Fruit fly (Drosophila melanogaster): ENCODE measurements around the gene Rok.

DNA sequence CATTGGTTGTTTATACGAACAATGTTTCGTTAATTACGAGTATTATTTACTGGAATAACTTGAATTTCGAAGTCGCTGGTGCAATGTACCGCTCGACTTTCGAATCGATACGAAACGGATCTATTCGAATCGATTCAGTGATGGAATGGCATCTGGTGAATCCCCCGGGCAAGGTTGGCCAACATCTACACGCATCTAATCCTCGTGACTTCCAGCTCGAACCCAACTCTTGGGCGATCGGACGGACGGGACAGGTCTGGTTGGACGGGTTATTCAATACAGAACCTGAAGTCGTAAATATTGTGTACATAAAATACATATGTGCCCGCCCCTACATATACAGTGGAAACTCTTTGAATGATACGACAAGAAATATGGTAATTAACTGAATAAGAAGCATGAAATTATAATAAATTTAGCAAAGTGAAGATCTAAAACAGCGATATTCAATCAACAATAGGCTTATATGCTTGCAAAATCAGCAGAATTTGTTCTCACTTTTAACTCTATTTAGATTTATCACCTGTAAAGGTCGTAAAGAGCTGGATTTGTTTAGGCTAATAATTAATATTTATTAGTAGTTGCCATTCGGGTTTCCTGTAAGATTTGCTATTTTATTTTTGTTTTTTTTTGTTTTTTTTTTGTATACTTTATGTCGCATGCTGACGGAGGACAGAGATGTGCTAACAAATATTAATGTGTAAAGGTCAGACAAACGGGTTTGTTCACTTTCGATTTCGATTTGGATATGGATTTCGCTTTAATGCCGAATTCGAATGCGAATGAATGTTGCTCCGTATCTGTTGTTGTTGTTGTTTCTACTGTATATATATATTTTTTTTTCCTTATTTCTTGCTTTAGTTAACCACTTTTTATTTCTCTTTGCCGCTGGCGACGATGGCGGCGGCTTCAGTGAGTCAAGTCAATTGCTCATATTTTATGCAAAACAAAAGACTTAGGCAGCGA, 20.2 kb downstream of the Rok start:
- TF ChIP-seq h (GFP tag; optimal IDR thresholded peaks at IDR 0.05) = no peak
- no peak for TF ChIP-seq tai (GFP tag; optimal IDR thresholded peaks at IDR 0.05)
- no peak for TF ChIP-seq fru (GFP tag; optimal IDR thresholded peaks at IDR 0.05)
- TF ChIP-seq OdsH (GFP tag; optimal IDR thresholded peaks at IDR 0.05) = no peak
- no peak for TF ChIP-seq dmrt93B (GFP tag; optimal IDR thresholded peaks at IDR 0.05)
- TF ChIP-seq pan (optimal IDR thresholded peaks at IDR 0.05) = no peak
- TF ChIP-seq CG9705 (GFP tag; optimal IDR thresholded peaks at IDR 0.05) = no peak
- no peak for TF ChIP-seq Dfd (GFP tag; optimal IDR thresholded peaks at IDR 0.05)
- TF ChIP-seq Jra (GFP tag; optimal IDR thresholded peaks at IDR 0.05) = no peak
- no peak for TF ChIP-seq dl (GFP tag; optimal IDR thresholded peaks at IDR 0.05; ENCODE audit: insufficient read depth in 1 of 2, partially characterized antibody in 2 of 2)

Data from whole organism, wandering third instar larva.